Fruit fly (Drosophila melanogaster) whole organism, embryonic: Measurements from ENCODE around the gene CG31495.

ENCODE experiments used
- Atf-2 ChIP-seq: fragments of 200-800 bp; sonication (Bioruptor generic); optimal IDR thresholded peaks from 2 replicates; lab custom pipeline; 2016; ENCODE audit warnings: missing biosample characterization, missing genetic modification characterization
- Atf6 ChIP-seq: fragments of 200-800 bp; sonication (Bioruptor generic); IDR thresholded peaks from 2 replicates; pipeline ENCODE4 v1.3.6; 2022; ENCODE audit warnings: missing biosample characterization, missing genetic modification characterization
- B-H1 ChIP-seq: fragments of 200-800 bp; sonication (Bioruptor generic); IDR thresholded peaks from 3 replicates; pipeline ENCODE4 v1.3.6; 2022; ENCODE audit warnings: missing biosample characterization, missing genetic modification characterization
- Blimp-1 ChIP-seq: fragments of 200-800 bp; sonication (Bioruptor generic); optimal IDR thresholded peaks from 3 replicates; lab custom pipeline; 2018; ENCODE audit warnings: missing biosample characterization, missing genetic modification characterization, mild to moderate bottlenecking, moderate library complexity, missing genetic modification reagents
- C15 ChIP-seq: fragments of 200-800 bp; sonication (Bioruptor generic); IDR thresholded peaks from 3 replicates; pipeline ENCODE4 v1.3.6; 2022; ENCODE audit warnings: missing biosample characterization, missing genetic modification characterization
- CG11695 ChIP-seq: fragments of 200-800 bp; sonication (Bioruptor generic); IDR thresholded peaks from 3 replicates; pipeline ENCODE4 v1.3.6; 2022; ENCODE audit warnings: missing biosample characterization, missing genetic modification characterization
- CG1233 ChIP-seq: fragments of 200-800 bp; sonication (Bioruptor generic); optimal IDR thresholded peaks from 4 replicates; lab custom pipeline; 2018; ENCODE audit warnings: missing biosample characterization, mild to moderate bottlenecking, missing genetic modification characterization
- CG14050 ChIP-seq: fragments of 200-800 bp; sonication (Bioruptor generic); IDR thresholded peaks from 3 replicates; pipeline ENCODE4 v1.3.6; 2022; ENCODE audit warnings: missing biosample characterization, missing genetic modification characterization
- CG14667 ChIP-seq: fragments of 200-800 bp; sonication (Bioruptor generic); IDR thresholded peaks from 2 replicates; pipeline ENCODE4 v1.3.6; 2022; ENCODE audit warnings: missing biosample characterization, missing genetic modification characterization
- CG1647 ChIP-seq: fragments of 200-800 bp; sonication (Bioruptor generic); optimal IDR thresholded peaks from 3 replicates; lab custom pipeline; 2016; ENCODE audit warnings: missing biosample characterization, missing genetic modification characterization
- CG17359 ChIP-seq: fragments of 200-800 bp; sonication (Bioruptor generic); optimal IDR thresholded peaks from 3 replicates; lab custom pipeline; 2018; ENCODE audit warnings: missing biosample characterization, mild to moderate bottlenecking, missing genetic modification characterization, moderate library complexity
- CG17829 ChIP-seq: fragments of 200-800 bp; optimal IDR thresholded peaks from 2 replicates; lab custom pipeline; 2019; ENCODE audit warnings: missing biosample characterization, mild to moderate bottlenecking, missing genetic modification characterization, moderate library complexity
- CG1792 ChIP-seq: fragments of 200-800 bp; sonication (Bioruptor generic); optimal IDR thresholded peaks from 2 replicates; lab custom pipeline; 2016; ENCODE audit warnings: missing biosample characterization, missing genetic modification characterization
- CG3281 ChIP-seq: fragments of 200-800 bp; sonication (Bioruptor generic); optimal IDR thresholded peaks from 3 replicates; lab custom pipeline; 2017; ENCODE audit warnings: missing biosample characterization, mild to moderate bottlenecking, missing genetic modification characterization
- CG34376 ChIP-seq: fragments of 200-800 bp; sonication (Bioruptor generic); optimal IDR thresholded peaks from 2 replicates; lab custom pipeline; 2018; ENCODE audit warnings: missing biosample characterization, mild to moderate bottlenecking, missing genetic modification characterization
- CG6765 ChIP-seq: fragments of 200-800 bp; sonication (Bioruptor generic); optimal IDR thresholded peaks from 3 replicates; lab custom pipeline; 2017; ENCODE audit warnings: missing biosample characterization, mild to moderate bottlenecking, missing genetic modification characterization
- CG7745 ChIP-seq: fragments of 200-800 bp; sonication (Bioruptor generic); optimal IDR thresholded peaks from 2 replicates; lab custom pipeline; 2018; ENCODE audit warnings: missing biosample characterization, mild to moderate bottlenecking, missing genetic modification characterization, moderate library complexity
- CG7928 ChIP-seq: fragments of 200-800 bp; sonication (Bioruptor generic); optimal IDR thresholded peaks from 2 replicates; lab custom pipeline; 2017; ENCODE audit warnings: missing biosample characterization, mild to moderate bottlenecking, missing genetic modification characterization
- CG8944 ChIP-seq: fragments of 200-800 bp; sonication (Bioruptor generic); optimal IDR thresholded peaks from 3 replicates; lab custom pipeline; 2016; ENCODE audit warnings: missing biosample characterization, missing genetic modification characterization
- Dll ChIP-seq: fragments of 200-800 bp; sonication (Bioruptor generic); IDR thresholded peaks from 4 replicates; pipeline ENCODE4 v1.3.6; 2022; ENCODE audit warnings: missing biosample characterization, missing genetic modification characterization; ENCODE audit not compliant: partially characterized antibody
- Eip74EF ChIP-seq, 2 experiments: fragments of 200-800 bp in 1 of 2; fragments of >200 bp in 1 of 2; sonication (Bioruptor generic) in 1 of 2; optimal IDR thresholded peaks; 2 replicates each; lab custom pipeline; 2017 to 2019; ENCODE audit warnings: missing biosample characterization in 2 of 2, missing genetic modification characterization in 2 of 2, mild to moderate bottlenecking in 1 of 2, moderate library complexity in 1 of 2
- Fer1 ChIP-seq: fragments of 200-800 bp; sonication (Bioruptor generic); optimal IDR thresholded peaks from 2 replicates; lab custom pipeline; 2017; ENCODE audit warnings: missing biosample characterization, mild to moderate bottlenecking, missing genetic modification characterization
- Fer3 ChIP-seq: fragments of 200-800 bp; sonication (Bioruptor generic); optimal IDR thresholded peaks from 2 replicates; lab custom pipeline; 2018; ENCODE audit warnings: missing biosample characterization, mild to moderate bottlenecking, missing genetic modification characterization, moderate library complexity
- Gug ChIP-seq: fragments of 200-800 bp; sonication (Bioruptor generic); IDR thresholded peaks from 4 replicates; pipeline ENCODE4 v1.3.6; 2022; ENCODE audit warnings: missing biosample characterization, missing genetic modification characterization
- H15 ChIP-seq: fragments of 200-800 bp; sonication (Bioruptor generic); IDR thresholded peaks from 3 replicates; pipeline ENCODE4 v1.3.6; 2022; ENCODE audit warnings: missing biosample characterization, missing genetic modification characterization
- HmgD ChIP-seq: fragments of 200-800 bp; sonication (Bioruptor generic); optimal IDR thresholded peaks from 3 replicates; lab custom pipeline; 2016; ENCODE audit warnings: missing biosample characterization, missing genetic modification characterization
- Jarid2 ChIP-seq: fragments of 200-800 bp; sonication (Bioruptor generic); optimal IDR thresholded peaks from 3 replicates; lab custom pipeline; 2017; ENCODE audit warnings: mild to moderate bottlenecking, missing biosample characterization, missing genetic modification reagents, missing genetic modification characterization
- Kr ChIP-seq: fragments of 200-800 bp; sonication (Bioruptor generic); optimal IDR thresholded peaks from 2 replicates; lab custom pipeline; 2017; ENCODE audit warnings: missing biosample characterization, mild to moderate bottlenecking, missing genetic modification characterization
- Lpt ChIP-seq: fragments of >200 bp; optimal IDR thresholded peaks from 2 replicates; lab custom pipeline; 2018; ENCODE audit warnings: missing biosample characterization, missing genetic modification characterization
- Med ChIP-seq: fragments of 200-800 bp; sonication (Bioruptor generic); peaks from one replicate; lab custom pipeline; 2016; ENCODE audit warnings: missing biosample characterization, missing genetic modification characterization, mild to moderate bottlenecking, inconsistent platforms, moderate library complexity
- Neu2 ChIP-seq: fragments of 200-800 bp; sonication (Bioruptor generic); optimal IDR thresholded peaks from 3 replicates; lab custom pipeline; 2016; ENCODE audit warnings: missing biosample characterization, missing genetic modification characterization, borderline replicate concordance
- Opbp ChIP-seq: fragments of 200-800 bp; sonication (Bioruptor generic); IDR thresholded peaks from 3 replicates; pipeline ENCODE4 v1.3.6; 2022; ENCODE audit warnings: missing biosample characterization, missing genetic modification characterization; ENCODE audit not compliant: partially characterized antibody
- Xrp1 ChIP-seq: fragments of 200-800 bp; sonication (Bioruptor generic); IDR thresholded peaks from 2 replicates; pipeline ENCODE4 v1.3.6; 2022; ENCODE audit warnings: missing biosample characterization, missing genetic modification characterization
- YL-1 ChIP-seq: fragments of 200-800 bp; sonication (Bioruptor generic); optimal IDR thresholded peaks from 3 replicates; lab custom pipeline; 2017; ENCODE audit warnings: missing biosample characterization, mild to moderate bottlenecking, missing genetic modification characterization
- ase ChIP-seq: fragments of 200-800 bp; sonication (Bioruptor generic); IDR thresholded peaks from 3 replicates; pipeline ENCODE4 v1.3.6; 2022; ENCODE audit warnings: missing biosample characterization, missing genetic modification characterization
- chn ChIP-seq: fragments of 200-800 bp; sonication (Bioruptor generic); optimal IDR thresholded peaks from 2 replicates; lab custom pipeline; 2016; ENCODE audit warnings: missing biosample characterization, missing genetic modification characterization
- dmrt99B ChIP-seq: fragments of 200-800 bp; sonication (Bioruptor generic); optimal IDR thresholded peaks from 2 replicates; lab custom pipeline; 2018; ENCODE audit warnings: missing biosample characterization, mild to moderate bottlenecking, missing genetic modification characterization, moderate library complexity
- dysf ChIP-seq: fragments of 200-800 bp; sonication (Bioruptor generic); IDR thresholded peaks from 3 replicates; pipeline ENCODE4 v1.3.6; 2022; ENCODE audit warnings: missing biosample characterization, missing genetic modification characterization
- fru ChIP-seq: fragments of >200 bp; optimal IDR thresholded peaks from 2 replicates; lab custom pipeline; 2017
- grau ChIP-seq: fragments of 200-800 bp; optimal IDR thresholded peaks from 3 replicates; lab custom pipeline; 2019; ENCODE audit warnings: missing biosample characterization, mild to moderate bottlenecking, missing genetic modification characterization, moderate library complexity
- hkb ChIP-seq, 2 experiments: fragments of 200-800 bp in 1 of 2; fragments of >200 bp in 1 of 2; sonication (Bioruptor generic) in 1 of 2; IDR thresholded peaks in 1 of 2; optimal IDR thresholded peaks in 1 of 2; 2 replicates each; pipeline versions ENCODE4 v1.3.6 to Lab custom; 2017 to 2022; ENCODE audit warnings: missing biosample characterization in 1 of 2, missing genetic modification characterization in 1 of 2
- kah ChIP-seq: fragments of 200-800 bp; sonication (Bioruptor generic); optimal IDR thresholded peaks from 2 replicates; lab custom pipeline; 2018; ENCODE audit warnings: missing biosample characterization, mild to moderate bottlenecking, missing genetic modification characterization
- lilli ChIP-seq: fragments of 200-800 bp; sonication (Bioruptor generic); optimal IDR thresholded peaks from 3 replicates; lab custom pipeline; 2016; ENCODE audit warnings: missing biosample characterization, missing genetic modification characterization
- luna ChIP-seq: fragments of 200-800 bp; sonication (Bioruptor generic); optimal IDR thresholded peaks from 2 replicates; lab custom pipeline; 2016; ENCODE audit warnings: missing biosample characterization, missing genetic modification characterization
- onecut ChIP-seq: fragments of 200-800 bp; sonication (Bioruptor generic); IDR thresholded peaks from 2 replicates; pipeline ENCODE4 v1.3.6; 2022; ENCODE audit warnings: missing biosample characterization, missing genetic modification characterization
- rib ChIP-seq: fragments of 200-800 bp; sonication (Bioruptor generic); IDR thresholded peaks from 2 replicates; pipeline ENCODE4 v1.3.6; 2022; ENCODE audit warnings: missing biosample characterization, missing genetic modification characterization
- sd ChIP-seq: fragments of 200-800 bp; sonication (Bioruptor generic); optimal IDR thresholded peaks from 3 replicates; lab custom pipeline; 2018; ENCODE audit warnings: missing biosample characterization, mild to moderate bottlenecking, missing genetic modification characterization, moderate library complexity
- sim ChIP-seq: fragments of 200-800 bp; sonication (Bioruptor generic); IDR thresholded peaks from 2 replicates; pipeline ENCODE4 v1.3.6; 2022; ENCODE audit warnings: missing biosample characterization, missing genetic modification characterization
- vvl ChIP-seq: fragments of 200-800 bp; sonication (Bioruptor generic); IDR thresholded peaks from 2 replicates; pipeline ENCODE4 v1.3.6; 2022; ENCODE audit warnings: missing biosample characterization, missing genetic modification characterization
- yki ChIP-seq: fragments of >200 bp; optimal IDR thresholded peaks from 3 replicates; lab custom pipeline; 2018
- zen2 ChIP-seq: fragments of 200-800 bp; sonication (Bioruptor generic); IDR thresholded peaks from 3 replicates; pipeline ENCODE4 v1.3.6; 2022; ENCODE audit warnings: missing biosample characterization, missing genetic modification characterization; ENCODE audit not compliant: partially characterized antibody
- zfh2 ChIP-seq: fragments of 200-800 bp; sonication (Bioruptor generic); optimal IDR thresholded peaks from 2 replicates; lab custom pipeline; 2016; ENCODE audit warnings: missing biosample characterization, missing genetic modification characterization

Gene CG31495

DNA sequence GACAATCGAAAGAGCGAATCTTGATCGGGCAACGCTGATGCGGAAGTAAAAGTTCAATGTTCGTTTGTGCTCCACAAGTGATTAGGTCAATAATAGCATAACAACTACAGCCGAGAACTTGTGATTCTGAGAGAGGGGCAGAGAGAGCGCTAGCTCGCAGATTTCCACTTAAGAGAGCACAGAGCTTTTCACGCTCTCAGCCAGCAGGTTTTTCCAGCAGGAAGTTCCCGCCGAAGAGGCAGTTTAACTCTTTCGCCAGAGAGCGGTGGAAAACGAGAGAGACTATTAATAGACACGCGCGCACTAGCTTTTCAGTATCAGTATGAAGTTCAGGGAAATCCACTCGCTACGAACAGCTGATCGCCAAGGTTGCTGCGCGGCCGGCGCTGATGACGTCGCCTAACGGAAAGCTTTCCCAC lies 24.7 kb downstream of the CG31495 start (continued):
- no peak for TF ChIP-seq CG17829
- TF ChIP-seq zen2 (GFP tag; lab: Robert Waterston, UW) = peak; percentile 56; the same call in 2 of the 3 replicates
- no peak for TF ChIP-seq Fer1 (GFP tag; lab: Kevin White, UChicago)
- no peak for TF ChIP-seq dmrt99B (tag; lab: Kevin White, UChicago)
- TF ChIP-seq chn = no peak
- 0 out of 2 replicates have a peak, but pooled peaks have one; percentile 9 for TF ChIP-seq Atf6 (GFP tag; lab: Robert Waterston, UW)
- no peak for TF ChIP-seq CG17359
- TF ChIP-seq CG7745 (tag; lab: Kevin White, UChicago) = no peak
- TF ChIP-seq sd = no peak
- TF ChIP-seq rib = no peak
- peak in 1 of 2 experiments; percentile 33 for TF ChIP-seq Eip74EF (GFP tag; optimal IDR thresholded peaks at IDR 0.05; lab: Kevin White, UChicago)
- TF ChIP-seq HmgD = no peak
- peak; percentile 9 for TF ChIP-seq Blimp-1
- no peak for TF ChIP-seq dysf (GFP tag; lab: Robert Waterston, UW)
- TF ChIP-seq B-H1 = no peak
- no peak for TF ChIP-seq Neu2
- no peak for TF ChIP-seq grau (tag; lab: Kevin White, UChicago)
- no peak for TF ChIP-seq zfh2 (GFP tag; lab: Kevin White, UChicago)
- TF ChIP-seq Fer3 (tag; lab: Kevin White, UChicago) = no peak
- TF ChIP-seq CG1647 (GFP tag; lab: Kevin White, UChicago) = no peak
- no peak for TF ChIP-seq CG3281
- TF ChIP-seq CG11695 = no peak
- no peak for TF ChIP-seq luna (GFP tag; lab: Kevin White, UChicago)
- TF ChIP-seq C15 (GFP tag; lab: Robert Waterston, UW) = peak; percentile 41; the same call in 1 of the 3 replicates
- no peak for TF ChIP-seq CG7928 (GFP tag; lab: Kevin White, UChicago)
- TF ChIP-seq YL-1 = no peak
- TF ChIP-seq CG1792 = no peak
- TF ChIP-seq Kr (GFP tag; lab: Kevin White, UChicago) = no peak
- no peak for TF ChIP-seq Atf-2
- TF ChIP-seq CG8944 (GFP tag; lab: Kevin White, UChicago) = no peak
- TF ChIP-seq Xrp1 (GFP tag; lab: Robert Waterston, UW) = peak; percentile 23; the same call in 1 of the 2 replicates
- TF ChIP-seq Gug (GFP tag; lab: Robert Waterston, UW) = no peak
- no peak for TF ChIP-seq onecut (GFP tag; lab: Robert Waterston, UW)
- TF ChIP-seq hkb (optimal IDR thresholded peaks at IDR 0.05; lab: Kevin White, UChicago) = no peak
- TF ChIP-seq hkb (GFP tag; IDR thresholded peaks at IDR 0.05; lab: Robert Waterston, UW) = no peak
- TF ChIP-seq Dll = peak; percentile 48; the same call in 1 of the 4 replicates
- TF ChIP-seq fru (lab: Kevin White, UChicago) = no peak
- peak; percentile 2 for TF ChIP-seq CG34376 (GFP tag; lab: Kevin White, UChicago)
- TF ChIP-seq yki (lab: Kevin White, UChicago) = peak; percentile 76
- TF ChIP-seq ase (GFP tag; lab: Robert Waterston, UW) = no peak
- no peak for TF ChIP-seq Jarid2 (GFP tag; lab: Kevin White, UChicago)
- no peak for TF ChIP-seq Opbp (GFP tag; lab: Robert Waterston, UW)
- no peak; the same call in 1 of the 2 replicates for TF ChIP-seq vvl
- no peak for TF ChIP-seq lilli (GFP tag; lab: Kevin White, UChicago)
- TF ChIP-seq H15 (GFP tag; lab: Robert Waterston, UW) = no peak
- TF ChIP-seq Med (GFP tag; lab: Kevin White, UChicago) = no peak
- no peak for TF ChIP-seq CG14667
- no peak for TF ChIP-seq CG14050 (GFP tag; lab: Robert Waterston, UW)
- TF ChIP-seq kah (GFP tag; lab: Kevin White, UChicago) = no peak
- TF ChIP-seq CG1233 = no peak
- TF ChIP-seq CG6765 (GFP tag; lab: Kevin White, UChicago) = no peak
- TF ChIP-seq sim (GFP tag; lab: Robert Waterston, UW) = no peak
- TF ChIP-seq Lpt = no peak
